Worm (Caenorhabditis elegans) whole organism, L3 larva: ENCODE data around the gene Y62E10A.3.

Experiments
- R02D3.7 ChIP-seq: fragments of 150-350 bp; optimal IDR thresholded peaks from 2 replicates; lab custom pipeline; 2014; ENCODE audit warnings: missing biosample characterization, missing genetic modification characterization
- ZK546.5 ChIP-seq: sonication (generic microtip); optimal IDR thresholded peaks from 2 replicates; lab custom pipeline; 2017; ENCODE audit warnings: missing biosample characterization, missing genetic modification characterization
- ama-1 ChIP-seq: fragments of 150-350 bp; optimal IDR thresholded peaks from 2 replicates; lab custom pipeline; 2018
- ceh-16 ChIP-seq: sonication (generic microtip); optimal IDR thresholded peaks from 2 replicates; lab custom pipeline; 2017; ENCODE audit warnings: missing biosample characterization, missing genetic modification characterization
- ceh-28 ChIP-seq: fragments of 150-350 bp; optimal IDR thresholded peaks from 2 replicates; lab custom pipeline; 2014; ENCODE audit warnings: missing biosample characterization, missing genetic modification reagents, missing genetic modification characterization
- ceh-82 ChIP-seq: fragments of 150-350 bp; optimal IDR thresholded peaks from 2 replicates; lab custom pipeline; 2014; ENCODE audit warnings: missing biosample characterization, missing genetic modification characterization
- ceh-9 ChIP-seq: sonication (generic microtip); optimal IDR thresholded peaks from 2 replicates; lab custom pipeline; 2018; ENCODE audit warnings: missing biosample characterization, missing genetic modification characterization
- daf-12 ChIP-seq: fragments of 150-350 bp; optimal IDR thresholded peaks from 2 replicates; lab custom pipeline; 2014; ENCODE audit warnings: missing biosample characterization, missing genetic modification reagents, missing genetic modification characterization
- egl-27 ChIP-seq: sonication (generic microtip); optimal IDR thresholded peaks from 4 replicates; lab custom pipeline; 2017; ENCODE audit warnings: missing biosample characterization, missing genetic modification reagents, missing genetic modification characterization
- egl-5 ChIP-seq: fragments of 150-350 bp; optimal IDR thresholded peaks from 2 replicates; lab custom pipeline; 2017; ENCODE audit warnings: missing biosample characterization, missing genetic modification reagents, missing genetic modification characterization, inconsistent platforms
- elt-1 ChIP-seq: fragments of 150-350 bp; optimal IDR thresholded peaks from 2 replicates; lab custom pipeline; 2014; ENCODE audit warnings: missing biosample characterization, missing genetic modification characterization
- elt-2 ChIP-seq: sonication (generic microtip); optimal IDR thresholded peaks from 2 replicates; lab custom pipeline; 2016; ENCODE audit warnings: missing genetic modification reagents, mild to moderate bottlenecking, missing genetic modification characterization, missing compliant biosample characterization
- elt-3 ChIP-seq, 3 experiments: fragments of 150-350 bp in 1 of 3; sonication (generic microtip) in 2 of 3; optimal IDR thresholded peaks; 2 replicates in 2 of 3; 4 replicates in 1 of 3; lab custom pipeline; 2014 to 2017; ENCODE audit warnings: missing biosample characterization in 3 of 3, missing genetic modification characterization in 3 of 3
- fkh-10 ChIP-seq: sonication (generic microtip); optimal IDR thresholded peaks from 2 replicates; lab custom pipeline; 2017; ENCODE audit warnings: missing biosample characterization, missing genetic modification reagents, missing genetic modification characterization
- fkh-2 ChIP-seq: fragments of 150-350 bp; optimal IDR thresholded peaks from 2 replicates; lab custom pipeline; 2014; ENCODE audit warnings: missing biosample characterization, missing genetic modification reagents, missing genetic modification characterization
- fos-1 ChIP-seq: fragments of 150-350 bp; optimal IDR thresholded peaks from 2 replicates; lab custom pipeline; 2014; ENCODE audit warnings: missing biosample characterization, missing genetic modification characterization
- hmg-11 ChIP-seq: sonication (generic microtip); optimal IDR thresholded peaks from 2 replicates; lab custom pipeline; 2016; ENCODE audit warnings: missing genetic modification characterization, missing compliant biosample characterization
- jun-1 ChIP-seq: fragments of 150-350 bp; optimal IDR thresholded peaks from 2 replicates; lab custom pipeline; 2014; ENCODE audit warnings: missing biosample characterization, missing genetic modification reagents, missing genetic modification characterization
- lin-15B ChIP-seq: fragments of 150-350 bp; optimal IDR thresholded peaks from 2 replicates; lab custom pipeline; 2014; ENCODE audit warnings: missing biosample characterization, missing genetic modification characterization
- lin-39 ChIP-seq: fragments of 150-350 bp; optimal IDR thresholded peaks from 2 replicates; lab custom pipeline; 2018; ENCODE audit warnings: missing biosample characterization, missing genetic modification reagents, missing genetic modification characterization
- lsy-12 ChIP-seq: sonication (generic microtip); optimal IDR thresholded peaks from 2 replicates; lab custom pipeline; 2016; ENCODE audit warnings: mild to moderate bottlenecking, missing genetic modification characterization, missing compliant biosample characterization
- mdl-1 ChIP-seq: fragments of 150-350 bp; optimal IDR thresholded peaks from 2 replicates; lab custom pipeline; 2014; ENCODE audit warnings: missing biosample characterization, missing genetic modification characterization
- nfya-1 ChIP-seq: sonication (generic microtip); optimal IDR thresholded peaks from 2 replicates; lab custom pipeline; 2017; ENCODE audit warnings: missing genetic modification characterization, mild to moderate bottlenecking, missing compliant biosample characterization, antibody characterized with exemption, moderate library complexity; ENCODE audit not compliant: insufficient read depth
- nhr-11 ChIP-seq: fragments of 150-350 bp; optimal IDR thresholded peaks from 2 replicates; lab custom pipeline; 2014; ENCODE audit warnings: missing biosample characterization, missing genetic modification characterization
- nhr-12 ChIP-seq: fragments of 150-350 bp; optimal IDR thresholded peaks from 2 replicates; lab custom pipeline; 2014; ENCODE audit warnings: missing biosample characterization, missing genetic modification characterization
- nhr-23 ChIP-seq: fragments of 150-350 bp; optimal IDR thresholded peaks from 2 replicates; lab custom pipeline; 2014; ENCODE audit warnings: missing biosample characterization, missing genetic modification reagents, missing genetic modification characterization
- nhr-237 ChIP-seq: fragments of 150-350 bp; optimal IDR thresholded peaks from 2 replicates; lab custom pipeline; 2014; ENCODE audit warnings: missing biosample characterization, missing genetic modification characterization
- nhr-25 ChIP-seq: sonication (generic microtip); optimal IDR thresholded peaks from 2 replicates; lab custom pipeline; 2017; ENCODE audit warnings: missing biosample characterization, missing genetic modification characterization
- nhr-28 ChIP-seq: fragments of 150-350 bp; optimal IDR thresholded peaks from 2 replicates; lab custom pipeline; 2014; ENCODE audit warnings: missing biosample characterization, missing genetic modification characterization
- nhr-43 ChIP-seq: sonication (generic microtip); optimal IDR thresholded peaks from 2 replicates; lab custom pipeline; 2016; ENCODE audit warnings: mild to moderate bottlenecking, missing genetic modification characterization, missing compliant biosample characterization; ENCODE audit not compliant: poor library complexity, severe bottlenecking
- nhr-67 ChIP-seq: fragments of 150-350 bp; optimal IDR thresholded peaks from 2 replicates; lab custom pipeline; 2014; ENCODE audit warnings: missing biosample characterization, missing genetic modification characterization
- nhr-76 ChIP-seq: fragments of 150-350 bp; sonication (generic microtip); optimal IDR thresholded peaks from 5 replicates; lab custom pipeline; 2014; ENCODE audit warnings: missing biosample characterization, missing genetic modification characterization
- nhr-77 ChIP-seq: fragments of 150-350 bp; optimal IDR thresholded peaks from 2 replicates; lab custom pipeline; 2014; ENCODE audit warnings: missing biosample characterization, missing genetic modification characterization
- pha-4 ChIP-seq: fragments of 150-350 bp; optimal IDR thresholded peaks from 2 replicates; lab custom pipeline; 2014; ENCODE audit warnings: missing biosample characterization, missing genetic modification reagents, missing genetic modification characterization
- pqm-1 ChIP-seq: fragments of 150-350 bp; optimal IDR thresholded peaks from 2 replicates; lab custom pipeline; 2017; ENCODE audit warnings: missing biosample characterization, missing genetic modification characterization, inconsistent platforms
- sea-2 ChIP-seq: fragments of 150-350 bp; sonication (generic microtip); optimal IDR thresholded peaks from 4 replicates; lab custom pipeline; 2014; ENCODE audit warnings: missing biosample characterization, missing genetic modification reagents, missing genetic modification characterization
- skn-1 ChIP-seq: fragments of 150-350 bp; optimal IDR thresholded peaks from 2 replicates; lab custom pipeline; 2014; ENCODE audit warnings: missing biosample characterization, missing genetic modification characterization
- snpc-4 ChIP-seq: fragments of 150-350 bp; optimal IDR thresholded peaks from 2 replicates; lab custom pipeline; 2014; ENCODE audit warnings: missing biosample characterization, missing genetic modification characterization
- tbx-2 ChIP-seq: sonication (generic microtip); optimal IDR thresholded peaks from 2 replicates; lab custom pipeline; 2016; ENCODE audit warnings: mild to moderate bottlenecking, missing genetic modification characterization, missing compliant biosample characterization
- unc-39 ChIP-seq: sonication (generic microtip); optimal IDR thresholded peaks from 4 replicates; lab custom pipeline; 2017; ENCODE audit warnings: missing biosample characterization, missing genetic modification characterization
- unc-62 ChIP-seq: fragments of 150-350 bp; sonication (generic microtip); optimal IDR thresholded peaks from 4 replicates; lab custom pipeline; 2014; ENCODE audit warnings: missing biosample characterization, missing genetic modification reagents, missing genetic modification characterization
- zag-1 ChIP-seq: fragments of 150-350 bp; optimal IDR thresholded peaks from 2 replicates; lab custom pipeline; 2014; ENCODE audit warnings: missing biosample characterization, missing genetic modification characterization
- ztf-4 ChIP-seq: fragments of 150-350 bp; optimal IDR thresholded peaks from 2 replicates; lab custom pipeline; 2014; ENCODE audit warnings: missing biosample characterization, missing genetic modification characterization

The Y62E10A.3 gene

ce11 chrIV:13330547-13330946 lies 29.5 kb downstream of the Y62E10A.3 start:
- TF ChIP-seq pha-4 (peak; percentile 50), nhr-28 (tag; lab: Kevin White, UChicago) (no peak), nhr-23 (tag; lab: Kevin White, UChicago) (no peak)

ce11 chrIV:13328059-13328458 lies 32.0 kb downstream of the Y62E10A.3 start, which contains the start of gene far-6:
Gene far-6, plus strand, starts transcription at chrIV:13328359.
- TF ChIP-seq nfya-1 (tag; lab: Kevin White, UChicago) = no peak
- no peak for TF ChIP-seq elt-1 (tag; lab: Kevin White, UChicago)
- TF ChIP-seq ama-1 (lab: Kevin White, UChicago) = no peak
- TF ChIP-seq ceh-16 (tag; lab: Kevin White, UChicago) = no peak
- no peak for TF ChIP-seq unc-39
- TF ChIP-seq zag-1 (tag; lab: Kevin White, UChicago) = no peak
- no peak for TF ChIP-seq nhr-12 (tag; lab: Kevin White, UChicago)
- no peak for TF ChIP-seq nhr-11
- TF ChIP-seq snpc-4 (tag; lab: Kevin White, UChicago) = no peak
- TF ChIP-seq fkh-2 = no peak
- no peak for TF ChIP-seq nhr-237 (tag; lab: Kevin White, UChicago)
- TF ChIP-seq ceh-9 (tag; lab: Kevin White, UChicago) = no peak
- TF ChIP-seq R02D3.7 (tag; lab: Kevin White, UChicago) = no peak
- no peak for TF ChIP-seq fkh-10 (GFP tag; lab: Kevin White, UChicago)
- TF ChIP-seq sea-2 = no peak
- no peak for TF ChIP-seq pqm-1 (tag; lab: Kevin White, UChicago)
- TF ChIP-seq, all 47 proteins: peak for 0

ce11 chrIV:13327064-13327463 lies 33.0 kb downstream of the Y62E10A.3 start:
- TF ChIP-seq jun-1 (tag; lab: Kevin White, UChicago) (peak; percentile 69), pqm-1 (tag; lab: Kevin White, UChicago) (peak; percentile 95), nhr-23 (tag; lab: Kevin White, UChicago) (no peak), elt-2 (tag; lab: Kevin White, UChicago) (peak; percentile 98), pha-4 (peak; percentile 49), ZK546.5 (tag; lab: Kevin White, UChicago) (no peak)

ce11 chrIV:13323823-13324359 lies 36.2 kb downstream of the Y62E10A.3 start, which contains the start of gene fat-2:
Gene fat-2, plus strand, starts transcription at chrIV:13323873.
- TF ChIP-seq tbx-2 (tag; lab: Kevin White, UChicago) (no peak), lin-39 (tag; lab: Kevin White, UChicago) (no peak), skn-1 (tag; lab: Kevin White, UChicago) (no peak), pha-4 (no peak), ceh-9 (tag; lab: Kevin White, UChicago) (no peak), nhr-237 (tag; lab: Kevin White, UChicago) (no peak)

- TF ChIP-seq fkh-2 (no peak), nhr-11 (peak; percentile 54), pqm-1 (tag; lab: Kevin White, UChicago) (peak; percentile 95), snpc-4 (tag; lab: Kevin White, UChicago) (no peak), nhr-25 (tag; lab: Kevin White, UChicago) (peak; percentile 62), jun-1 (tag; lab: Kevin White, UChicago) (peak; percentile 57), nhr-43 (peak; percentile 42), fkh-10 (GFP tag; lab: Kevin White, UChicago) (no peak), nhr-237 (tag; lab: Kevin White, UChicago) (no peak), ztf-4 (tag; lab: Kevin White, UChicago) (no peak), nhr-12 (tag; lab: Kevin White, UChicago) (no peak), hmg-11 (peak; percentile 48), elt-3 (tag; optimal IDR thresholded peaks at IDR 0.05; lab: Kevin White, UChicago) (no peak), lin-15B (tag; lab: Kevin White, UChicago) (peak; percentile 56), mdl-1 (tag; lab: Kevin White, UChicago) (no peak), nhr-76 (tag; lab: Kevin White, UChicago) (peak; percentile 34), unc-62 (GFP tag; lab: Kevin White, UChicago) (peak; percentile 88), daf-12 (tag; lab: Kevin White, UChicago) (no peak), R02D3.7 (tag; lab: Kevin White, UChicago) (peak; percentile 40), egl-27 (tag; lab: Kevin White, UChicago) (peak; percentile 17), ceh-28 (tag; lab: Kevin White, UChicago) (peak; percentile 71), tbx-2 (tag; lab: Kevin White, UChicago) (peak; percentile 38), unc-39 (no peak), nhr-67 (tag; lab: Kevin White, UChicago) (no peak), pha-4 (peak; percentile 69), fos-1 (peak; percentile 46), ceh-82 (no peak), nhr-23 (tag; lab: Kevin White, UChicago) (peak; percentile 95), lsy-12 (tag; lab: Kevin White, UChicago) (peak; percentile 46), ceh-9 (tag; lab: Kevin White, UChicago) (no peak), elt-2 (tag; lab: Kevin White, UChicago) (peak; percentile 97), nhr-77 (tag; lab: Kevin White, UChicago) (no peak), egl-5 (tag; lab: Kevin White, UChicago) (peak; percentile 8)
Observed at ce11 chrIV:13322429-13322828, 37.6 kb downstream of the Y62E10A.3 start.
